Worm (Caenorhabditis elegans) whole organism, L4 larva: ENCODE measurements around the gene gst-35.
A peak's percentile ranks its signal among the peaks of the same experiment; 100 is the strongest.

Experiments
- D1046.2 ChIP-seq: fragments of 200-800 bp; sonication (Bioruptor generic); IDR thresholded peaks from 2 replicates; pipeline ENCODE4 v1.3.6; 2022; ENCODE audit warnings: missing genetic modification characterization, missing compliant biosample characterization
- F37D6.2 ChIP-seq: sonication (generic microtip); optimal IDR thresholded peaks from 2 replicates; lab custom pipeline; 2016; ENCODE audit warnings: mild to moderate bottlenecking, missing genetic modification characterization, missing compliant biosample characterization
- R02D3.7 ChIP-seq: fragments of 150-350 bp; sonication (generic microtip); optimal IDR thresholded peaks from 3 replicates; lab custom pipeline; 2014; ENCODE audit warnings: missing biosample characterization, missing genetic modification characterization
- T20F7.1 ChIP-seq: fragments of 200-800 bp; sonication (Bioruptor generic); optimal IDR thresholded peaks from 2 replicates; lab custom pipeline; 2018; ENCODE audit warnings: mild to moderate bottlenecking, missing genetic modification characterization, missing compliant biosample characterization
- T26A8.4 ChIP-seq: fragments of 200-800 bp; sonication (Bioruptor generic); IDR thresholded peaks from 2 replicates; pipeline ENCODE4 v1.3.6; 2022; ENCODE audit warnings: missing genetic modification characterization, missing compliant biosample characterization
- Y105C5A.15 ChIP-seq: fragments of 200-800 bp; sonication (Bioruptor generic); IDR thresholded peaks from 2 replicates; pipeline ENCODE4 v1.3.6; 2022; ENCODE audit warnings: missing genetic modification characterization, missing compliant biosample characterization
- Y48G9A.11 ChIP-seq: fragments of 200-800 bp; sonication (Bioruptor generic); IDR thresholded peaks from 2 replicates; pipeline ENCODE4 v1.3.6; 2022; ENCODE audit warnings: missing genetic modification reagents, missing genetic modification characterization, missing compliant biosample characterization
- Y75B8A.6 ChIP-seq: fragments of 200-800 bp; sonication (Bioruptor generic); IDR thresholded peaks from 2 replicates; pipeline ENCODE4 v1.3.6; 2022; ENCODE audit warnings: missing genetic modification reagents, missing genetic modification characterization, missing compliant biosample characterization
- aly-2 ChIP-seq: sonication (generic microtip); optimal IDR thresholded peaks from 2 replicates; lab custom pipeline; 2018; ENCODE audit warnings: missing biosample characterization, missing genetic modification characterization
- arid-1 ChIP-seq: fragments of 200-800 bp; sonication (Bioruptor generic); conservative IDR thresholded peaks from 2 replicates; pipeline ENCODE4 v1.3.6; 2022; ENCODE audit warnings: missing genetic modification reagents, missing genetic modification characterization, missing compliant biosample characterization
- ceh-20 ChIP-seq: fragments of 200-800 bp; sonication (Bioruptor generic); IDR thresholded peaks from 2 replicates; pipeline ENCODE4 v1.3.6; 2022; ENCODE audit warnings: missing genetic modification reagents, missing genetic modification characterization, missing compliant biosample characterization
- ceh-62 ChIP-seq: sonication (generic microtip); optimal IDR thresholded peaks from 2 replicates; lab custom pipeline; 2017; ENCODE audit warnings: missing biosample characterization, missing genetic modification characterization
- cey-2 ChIP-seq: sonication (generic microtip); optimal IDR thresholded peaks from 3 replicates; lab custom pipeline; 2017; ENCODE audit warnings: missing genetic modification characterization, mild to moderate bottlenecking, missing compliant biosample characterization, antibody characterized with exemption, borderline replicate concordance; ENCODE audit not compliant: insufficient read depth
- ctbp-1 ChIP-seq: fragments of 200-800 bp; sonication (Bioruptor generic); IDR thresholded peaks from 2 replicates; pipeline ENCODE4 v1.3.6; 2022; ENCODE audit warnings: missing genetic modification reagents, missing genetic modification characterization, missing compliant biosample characterization
- daf-12 ChIP-seq: fragments of 150-350 bp; optimal IDR thresholded peaks from 2 replicates; lab custom pipeline; 2014; ENCODE audit warnings: missing biosample characterization, missing genetic modification reagents, missing genetic modification characterization
- daf-16 ChIP-seq, 3 experiments: sonication (generic microtip); optimal IDR thresholded peaks; 2 replicates each; lab custom pipeline; 2016 to 2017; ENCODE audit warnings: missing genetic modification characterization in 3 of 3, missing genetic modification reagents in 3 of 3, mild to moderate bottlenecking in 2 of 3, missing compliant biosample characterization in 2 of 3, missing biosample characterization in 1 of 3, moderate library complexity in 1 of 3
- daf-19 ChIP-seq: fragments of 200-800 bp; sonication (Bioruptor generic); conservative IDR thresholded peaks from 2 replicates; pipeline ENCODE4 v1.3.6; 2022; ENCODE audit warnings: missing genetic modification characterization, missing compliant biosample characterization
- dmd-6 ChIP-seq: fragments of 200-800 bp; sonication (Bioruptor generic); IDR thresholded peaks from 2 replicates; pipeline ENCODE4 v1.3.6; 2022; ENCODE audit warnings: missing genetic modification reagents, missing genetic modification characterization, missing compliant biosample characterization
- dmd-9 ChIP-seq: fragments of 200-800 bp; sonication (Bioruptor generic); IDR thresholded peaks from 2 replicates; pipeline ENCODE4 v1.3.6; 2022; ENCODE audit warnings: missing genetic modification reagents, missing genetic modification characterization, missing compliant biosample characterization
- dpl-1 ChIP-seq: fragments of 150-350 bp; optimal IDR thresholded peaks from 2 replicates; lab custom pipeline; 2014; ENCODE audit warnings: missing biosample characterization, missing genetic modification reagents, missing genetic modification characterization
- duxl-1 ChIP-seq: sonication (generic microtip); optimal IDR thresholded peaks from 2 replicates; lab custom pipeline; 2016; ENCODE audit warnings: mild to moderate bottlenecking, missing genetic modification characterization, moderate library complexity, missing compliant biosample characterization; ENCODE audit not compliant: poor library complexity
- dve-1 ChIP-seq: sonication (generic microtip); optimal IDR thresholded peaks from 2 replicates; lab custom pipeline; 2017; ENCODE audit warnings: antibody characterized with exemption, mild to moderate bottlenecking, missing genetic modification characterization, missing compliant biosample characterization; ENCODE audit not compliant: insufficient read depth
- fkh-10 ChIP-seq: fragments of 150-350 bp; optimal IDR thresholded peaks from 2 replicates; lab custom pipeline; 2014; ENCODE audit warnings: missing biosample characterization, missing genetic modification reagents, missing genetic modification characterization
- fos-1 ChIP-seq: fragments of 150-350 bp; optimal IDR thresholded peaks from 2 replicates; lab custom pipeline; 2014; ENCODE audit warnings: missing biosample characterization, missing genetic modification characterization
- hif-1 ChIP-seq, 2 experiments: sonication (generic microtip); optimal IDR thresholded peaks; 2 replicates each; lab custom pipeline; 2016 to 2017; ENCODE audit warnings: missing compliant biosample characterization in 2 of 2, missing genetic modification characterization in 2 of 2, missing genetic modification reagents in 2 of 2, missing genotype in 2 of 2, mild to moderate bottlenecking in 1 of 2
- hlh-30 ChIP-seq: sonication (generic microtip); optimal IDR thresholded peaks from 2 replicates; lab custom pipeline; 2017; ENCODE audit warnings: antibody characterized with exemption, mild to moderate bottlenecking, missing genetic modification characterization, missing compliant biosample characterization; ENCODE audit not compliant: insufficient read depth
- hmg-1.1 ChIP-seq: fragments of 200-800 bp; sonication (Bioruptor generic); IDR thresholded peaks from 2 replicates; pipeline ENCODE4 v1.3.6; 2022; ENCODE audit warnings: missing genetic modification reagents, missing genetic modification characterization, missing compliant biosample characterization
- lim-7 ChIP-seq: fragments of 200-800 bp; sonication (Bioruptor generic); IDR thresholded peaks from 2 replicates; pipeline ENCODE4 v1.3.6; 2022; ENCODE audit warnings: missing genetic modification characterization, missing compliant biosample characterization
- lin-13 ChIP-seq: fragments of 150-350 bp; optimal IDR thresholded peaks from 2 replicates; lab custom pipeline; 2014; ENCODE audit warnings: missing biosample characterization, missing genetic modification reagents, missing genetic modification characterization
- lin-15B ChIP-seq: fragments of 150-350 bp; sonication (generic microtip); optimal IDR thresholded peaks from 3 replicates; lab custom pipeline; 2014; ENCODE audit warnings: missing biosample characterization, missing genetic modification characterization
- lin-38 ChIP-seq: fragments of 200-800 bp; sonication (Bioruptor generic); IDR thresholded peaks from 2 replicates; pipeline ENCODE4 v1.3.6; 2022; ENCODE audit warnings: missing genetic modification reagents, missing genetic modification characterization, missing compliant biosample characterization
- lsy-2 ChIP-seq, 2 experiments: fragments of 150-350 bp in 1 of 2; sonication (generic microtip) in 1 of 2; optimal IDR thresholded peaks; 2 replicates each; lab custom pipeline; 2014 to 2017; ENCODE audit warnings: missing biosample characterization in 2 of 2, missing genetic modification characterization in 2 of 2
- mdt-29 ChIP-seq: fragments of 200-800 bp; sonication (Bioruptor generic); IDR thresholded peaks from 2 replicates; pipeline ENCODE4 v1.3.6; 2022; ENCODE audit warnings: missing genetic modification reagents, missing genetic modification characterization, missing compliant biosample characterization
- mxl-3 ChIP-seq: fragments of 200-800 bp; sonication (Bioruptor generic); optimal IDR thresholded peaks from 2 replicates; lab custom pipeline; 2018; ENCODE audit warnings: mild to moderate bottlenecking, missing genetic modification characterization, missing compliant biosample characterization
- nhr-102 ChIP-seq: sonication (generic microtip); optimal IDR thresholded peaks from 2 replicates; lab custom pipeline; 2016; ENCODE audit warnings: mild to moderate bottlenecking, missing genetic modification characterization, moderate library complexity, missing compliant biosample characterization
- nhr-237 ChIP-seq: sonication (generic microtip); optimal IDR thresholded peaks from 2 replicates; lab custom pipeline; 2017; ENCODE audit warnings: missing biosample characterization, missing genetic modification characterization
- nhr-28 ChIP-seq: fragments of 150-350 bp; optimal IDR thresholded peaks from 2 replicates; lab custom pipeline; 2014; ENCODE audit warnings: missing biosample characterization, missing genetic modification characterization
- nhr-6 ChIP-seq: fragments of 150-350 bp; optimal IDR thresholded peaks from 2 replicates; lab custom pipeline; 2014; ENCODE audit warnings: missing biosample characterization, missing genetic modification characterization
- nhr-76 ChIP-seq: fragments of 150-350 bp; optimal IDR thresholded peaks from 2 replicates; lab custom pipeline; 2014; ENCODE audit warnings: missing biosample characterization, missing genetic modification characterization
- nhr-77 ChIP-seq: fragments of 150-350 bp; optimal IDR thresholded peaks from 2 replicates; lab custom pipeline; 2014; ENCODE audit warnings: missing biosample characterization, missing genetic modification characterization
- pqm-1 ChIP-seq: sonication (generic microtip); optimal IDR thresholded peaks from 2 replicates; lab custom pipeline; 2017; ENCODE audit warnings: missing biosample characterization, missing genetic modification characterization
- saeg-2 ChIP-seq: fragments of 200-800 bp; sonication (Bioruptor generic); IDR thresholded peaks from 2 replicates; pipeline ENCODE4 v1.3.6; 2022; ENCODE audit warnings: missing genetic modification reagents, missing genetic modification characterization, missing compliant biosample characterization
- skn-1 ChIP-seq: fragments of 150-350 bp; optimal IDR thresholded peaks from 2 replicates; lab custom pipeline; 2014; ENCODE audit warnings: missing biosample characterization, missing genetic modification characterization
- snpc-4 ChIP-seq: fragments of 150-350 bp; optimal IDR thresholded peaks from 2 replicates; lab custom pipeline; 2014; ENCODE audit warnings: missing biosample characterization, missing genetic modification characterization
- spr-1 ChIP-seq: sonication (generic microtip); optimal IDR thresholded peaks from 2 replicates; lab custom pipeline; 2016; ENCODE audit warnings: mild to moderate bottlenecking, missing genetic modification characterization, missing compliant biosample characterization
- spr-3 ChIP-seq: fragments of 200-800 bp; sonication (Bioruptor generic); optimal IDR thresholded peaks from 2 replicates; lab custom pipeline; 2018; ENCODE audit warnings: mild to moderate bottlenecking, missing genetic modification characterization, missing compliant biosample characterization
- unc-130 ChIP-seq: sonication (generic microtip); optimal IDR thresholded peaks from 2 replicates; lab custom pipeline; 2016; ENCODE audit warnings: missing genetic modification reagents, missing genetic modification characterization, missing compliant biosample characterization
- unc-39 ChIP-seq: sonication (generic microtip); optimal IDR thresholded peaks from 2 replicates; lab custom pipeline; 2017; ENCODE audit warnings: missing biosample characterization, missing genetic modification characterization
- unc-62 ChIP-seq, 3 experiments: fragments of 150-350 bp in 1 of 3; sonication (generic microtip); optimal IDR thresholded peaks in 2 of 3; peaks in 1 of 3; 1 replicate in 1 of 3; 2 replicates in 2 of 3; lab custom pipeline; 2014 to 2017; ENCODE audit warnings: missing biosample characterization in 3 of 3, missing genetic modification characterization in 3 of 3, missing genetic modification reagents in 3 of 3, missing genotype in 1 of 3
- zag-1 ChIP-seq: fragments of 150-350 bp; optimal IDR thresholded peaks from 2 replicates; lab custom pipeline; 2014; ENCODE audit warnings: missing biosample characterization, missing genetic modification characterization
- zfp-3 ChIP-seq: fragments of 200-800 bp; sonication (Bioruptor generic); conservative IDR thresholded peaks from 2 replicates; pipeline ENCODE4 v1.3.6; 2022; ENCODE audit warnings: missing genetic modification reagents, missing genetic modification characterization, missing compliant biosample characterization

The gst-35 gene

DNA sequence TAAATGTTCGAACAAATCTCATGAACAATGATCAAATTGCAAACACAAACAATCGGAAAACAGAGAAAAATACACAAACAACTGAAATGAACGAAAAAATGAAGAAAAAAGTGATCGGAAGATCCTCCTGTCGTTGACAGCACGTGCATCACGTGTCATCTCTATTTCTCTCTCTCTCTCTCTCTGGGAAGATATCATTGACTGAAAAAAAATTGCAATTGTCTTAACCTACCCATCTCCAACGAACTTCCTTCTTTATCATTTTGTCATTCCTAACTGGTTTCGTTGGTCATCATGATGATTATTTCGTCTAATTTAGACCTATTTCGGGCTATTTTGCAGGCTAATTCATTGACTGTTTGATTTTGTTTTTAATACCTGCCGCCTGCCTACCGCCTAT lies 20.2 kb upstream of the gst-35 start (continued):
- TF ChIP-seq ceh-62 (no peak), mxl-3 (peak; percentile 55), nhr-76 (tag; lab: Kevin White, UChicago) (no peak), cey-2 (tag; lab: Kevin White, UChicago) (no peak), mdt-29 (GFP tag; lab: Robert Waterston, UW) (no peak), lsy-2 (tag; optimal IDR thresholded peaks at IDR 0.05; lab: Kevin White, UChicago) (peak in 1 of 2 experiments; percentile 73), lin-15B (tag; lab: Kevin White, UChicago) (no peak), zfp-3 (GFP tag; lab: Robert Waterston, UW) (no peak), lin-38 (no peak), aly-2 (tag; lab: Kevin White, UChicago) (no peak), nhr-77 (peak; percentile 84), arid-1 (GFP tag; lab: Robert Waterston, UW) (no peak), ceh-20 (GFP tag; lab: Robert Waterston, UW) (no peak), snpc-4 (tag; lab: Kevin White, UChicago) (no peak), skn-1 (no peak), unc-62 (GFP tag; optimal IDR thresholded peaks at IDR 0.05 in 1 of 2; lab: Kevin White, UChicago) (peak in 1 of 2 experiments; percentile 88), unc-62 (tag; optimal IDR thresholded peaks at IDR 0.05; lab: Kevin White, UChicago) (no peak), fkh-10 (GFP tag; lab: Kevin White, UChicago) (no peak), lin-13 (GFP tag; lab: Kevin White, UChicago) (no peak), T26A8.4 (0 out of 2 replicates have a peak, but pooled peaks have one; percentile 31), dmd-6 (GFP tag; lab: Robert Waterston, UW) (peak; percentile 68), nhr-6 (tag; lab: Kevin White, UChicago) (peak; percentile 34), F37D6.2 (tag; lab: Kevin White, UChicago) (no peak), duxl-1 (tag; lab: Kevin White, UChicago) (no peak), daf-12 (tag; lab: Kevin White, UChicago) (no peak), hmg-1.1 (GFP tag; lab: Robert Waterston, UW) (no peak), R02D3.7 (tag; lab: Kevin White, UChicago) (no peak), dpl-1 (GFP tag; lab: Kevin White, UChicago) (peak; percentile 22), hlh-30 (tag; lab: Kevin White, UChicago) (peak; percentile 93), lim-7 (GFP tag; lab: Robert Waterston, UW) (no peak), zag-1 (tag; lab: Kevin White, UChicago) (no peak), daf-19 (GFP tag; lab: Robert Waterston, UW) (no peak), dmd-9 (GFP tag; lab: Robert Waterston, UW) (no peak), ctbp-1 (GFP tag; lab: Robert Waterston, UW) (peak; percentile 52; the same call in 1 of the 2 replicates), nhr-237 (tag; lab: Kevin White, UChicago) (no peak), T20F7.1 (no peak), unc-130 (GFP tag; lab: Kevin White, UChicago) (no peak), nhr-102 (tag; lab: Kevin White, UChicago) (no peak), pqm-1 (tag; lab: Kevin White, UChicago) (no peak), spr-3 (no peak), dve-1 (tag; lab: Kevin White, UChicago) (peak; percentile 47), Y105C5A.15 (GFP tag; lab: Robert Waterston, UW) (no peak), hif-1 (tag; optimal IDR thresholded peaks at IDR 0.05; lab: Kevin White, UChicago) (no peak), unc-39 (tag; lab: Kevin White, UChicago) (no peak), Y75B8A.6 (GFP tag; lab: Robert Waterston, UW) (no peak), saeg-2 (no peak), daf-16 (GFP tag; optimal IDR thresholded peaks at IDR 0.05; lab: Kevin White, UChicago) (peak in 1 of 2 experiments; percentile 84), daf-16 (tag; optimal IDR thresholded peaks at IDR 0.05; lab: Kevin White, UChicago) (no peak), nhr-28 (tag; lab: Kevin White, UChicago) (peak; percentile 54), fos-1 (no peak), D1046.2 (no peak), Y48G9A.11 (GFP tag; lab: Robert Waterston, UW) (no peak), spr-1 (tag; lab: Kevin White, UChicago) (no peak)
